Fruit fly (Drosophila melanogaster) whole organism, embryonic: ENCODE results near the gene ssp.

ENCODE experiments used
- Adf1 ChIP-seq: fragments of 200-800 bp; sonication (Bioruptor generic); IDR thresholded peaks from 2 replicates; pipeline ENCODE4 v1.3.6; 2022; ENCODE audit warnings: missing biosample characterization, missing genetic modification characterization
- Antp ChIP-seq: fragments of 200-800 bp; sonication (Bioruptor generic); optimal IDR thresholded peaks from 3 replicates; lab custom pipeline; 2016; ENCODE audit warnings: missing biosample characterization, missing genetic modification characterization
- CG10274 ChIP-seq: fragments of 200-800 bp; sonication (Bioruptor generic); optimal IDR thresholded peaks from 3 replicates; lab custom pipeline; 2017; ENCODE audit warnings: missing biosample characterization, mild to moderate bottlenecking, missing genetic modification characterization
- CG10431 ChIP-seq: fragments of 200-800 bp; sonication (Bioruptor generic); optimal IDR thresholded peaks from 3 replicates; lab custom pipeline; 2018; ENCODE audit warnings: missing biosample characterization, mild to moderate bottlenecking, missing genetic modification characterization
- CG11085 ChIP-seq: fragments of 200-800 bp; sonication (Bioruptor generic); IDR thresholded peaks from 2 replicates; pipeline ENCODE4 v1.3.6; 2022; ENCODE audit warnings: missing biosample characterization, missing genetic modification characterization
- CG12659 ChIP-seq: fragments of 200-800 bp; sonication (Bioruptor generic); optimal IDR thresholded peaks from 3 replicates; lab custom pipeline; 2017; ENCODE audit warnings: mild to moderate bottlenecking, missing biosample characterization, missing genetic modification reagents, missing genetic modification characterization
- CG15011 ChIP-seq: fragments of 200-800 bp; sonication (Bioruptor generic); optimal IDR thresholded peaks from 3 replicates; lab custom pipeline; 2018; ENCODE audit warnings: missing biosample characterization, mild to moderate bottlenecking, missing genetic modification characterization
- CG1529 ChIP-seq: fragments of 200-800 bp; sonication (Bioruptor generic); optimal IDR thresholded peaks from 3 replicates; lab custom pipeline; 2018; ENCODE audit warnings: missing biosample characterization, missing genetic modification characterization
- CG17912 ChIP-seq: fragments of 200-800 bp; sonication (Bioruptor generic); optimal IDR thresholded peaks from 2 replicates; lab custom pipeline; 2018; ENCODE audit warnings: missing biosample characterization, mild to moderate bottlenecking, missing genetic modification characterization
- CG1792 ChIP-seq: fragments of 200-800 bp; sonication (Bioruptor generic); optimal IDR thresholded peaks from 2 replicates; lab custom pipeline; 2016; ENCODE audit warnings: missing biosample characterization, missing genetic modification characterization
- CG18599 ChIP-seq: fragments of 200-800 bp; sonication (Bioruptor generic); optimal IDR thresholded peaks from 3 replicates; lab custom pipeline; 2017; ENCODE audit warnings: missing biosample characterization, missing genetic modification characterization, mild to moderate bottlenecking, moderate library complexity, missing genetic modification reagents
- CG2116 ChIP-seq: fragments of 200-800 bp; sonication (Bioruptor generic); optimal IDR thresholded peaks from 3 replicates; lab custom pipeline; 2018; ENCODE audit warnings: missing biosample characterization, mild to moderate bottlenecking, missing genetic modification characterization
- CG2199 ChIP-seq: fragments of 200-800 bp; sonication (Bioruptor generic); IDR thresholded peaks from 3 replicates; pipeline ENCODE4 v1.3.6; 2022; ENCODE audit warnings: missing biosample characterization, missing genetic modification characterization
- CG3065 ChIP-seq: fragments of 200-800 bp; sonication (Bioruptor generic); optimal IDR thresholded peaks from 2 replicates; lab custom pipeline; 2016; ENCODE audit warnings: missing biosample characterization, missing genetic modification characterization
- CG3847 ChIP-seq: fragments of 200-800 bp; sonication (Bioruptor generic); IDR thresholded peaks from 2 replicates; pipeline ENCODE4 v1.3.6; 2022; ENCODE audit warnings: missing biosample characterization, missing genetic modification characterization
- CG5245 ChIP-seq: fragments of 200-800 bp; sonication (Bioruptor generic); optimal IDR thresholded peaks from 3 replicates; lab custom pipeline; 2016; ENCODE audit warnings: missing biosample characterization, missing genetic modification characterization
- CG6854 ChIP-seq: fragments of 200-800 bp; sonication (Bioruptor generic); optimal IDR thresholded peaks from 3 replicates; lab custom pipeline; 2017; ENCODE audit warnings: missing biosample characterization, mild to moderate bottlenecking, missing genetic modification characterization
- CG7556 ChIP-seq: fragments of 200-800 bp; sonication (Bioruptor generic); optimal IDR thresholded peaks from 2 replicates; lab custom pipeline; 2017; ENCODE audit warnings: missing biosample characterization, mild to moderate bottlenecking, missing genetic modification characterization
- CG7786 ChIP-seq: fragments of 200-800 bp; sonication (Bioruptor generic); optimal IDR thresholded peaks from 2 replicates; lab custom pipeline; 2016; ENCODE audit warnings: missing biosample characterization, missing genetic modification characterization
- CG8089 ChIP-seq: fragments of 200-800 bp; sonication (Bioruptor generic); optimal IDR thresholded peaks from 3 replicates; lab custom pipeline; 2016; ENCODE audit warnings: missing biosample characterization, missing genetic modification characterization
- CG9817 ChIP-seq: fragments of 200-800 bp; sonication (Bioruptor generic); optimal IDR thresholded peaks from 2 replicates; lab custom pipeline; 2018; ENCODE audit warnings: missing biosample characterization, mild to moderate bottlenecking, missing genetic modification characterization, moderate library complexity
- CHES-1-like ChIP-seq: fragments of 200-800 bp; sonication (Bioruptor generic); optimal IDR thresholded peaks from 2 replicates; lab custom pipeline; 2016; ENCODE audit warnings: missing biosample characterization, missing genetic modification characterization
- E2f1 ChIP-seq: fragments of 200-800 bp; sonication (Bioruptor generic); IDR thresholded peaks from 2 replicates; pipeline ENCODE4 v1.3.6; 2022; ENCODE audit warnings: missing biosample characterization, missing genetic modification characterization
- Fer1 ChIP-seq: fragments of 200-800 bp; sonication (Bioruptor generic); optimal IDR thresholded peaks from 2 replicates; lab custom pipeline; 2017; ENCODE audit warnings: missing biosample characterization, mild to moderate bottlenecking, missing genetic modification characterization
- Fer2 ChIP-seq: fragments of 200-800 bp; sonication (Bioruptor generic); optimal IDR thresholded peaks from 2 replicates; lab custom pipeline; 2018; ENCODE audit warnings: missing biosample characterization, mild to moderate bottlenecking, missing genetic modification characterization, moderate library complexity
- Hey ChIP-seq: fragments of 200-800 bp; sonication (Bioruptor generic); optimal IDR thresholded peaks from 3 replicates; lab custom pipeline; 2018; ENCODE audit warnings: missing biosample characterization, mild to moderate bottlenecking, missing genetic modification characterization
- Hr51 ChIP-seq, 2 experiments: fragments of 200-800 bp; sonication (Bioruptor generic); optimal IDR thresholded peaks; 2 replicates in 1 of 2; 3 replicates in 1 of 2; lab custom pipeline; 2016 to 2018; ENCODE audit warnings: missing biosample characterization in 2 of 2, missing genetic modification characterization in 2 of 2, mild to moderate bottlenecking in 1 of 2, moderate library complexity in 1 of 2
- Mes4 ChIP-seq: fragments of 200-800 bp; sonication (Bioruptor generic); optimal IDR thresholded peaks from 2 replicates; lab custom pipeline; 2016; ENCODE audit warnings: missing biosample characterization, missing genetic modification characterization
- NC2α ChIP-seq: fragments of 200-800 bp; sonication (Bioruptor generic); optimal IDR thresholded peaks from 2 replicates; lab custom pipeline; 2016; ENCODE audit warnings: missing biosample characterization, missing genetic modification characterization
- Rx ChIP-seq: fragments of 200-800 bp; sonication (Bioruptor generic); IDR thresholded peaks from 2 replicates; pipeline ENCODE4 v1.3.6; 2022; ENCODE audit warnings: missing biosample characterization, missing genetic modification characterization
- TFAM ChIP-seq: fragments of 200-800 bp; sonication (Bioruptor generic); optimal IDR thresholded peaks from 2 replicates; lab custom pipeline; 2017; ENCODE audit warnings: missing biosample characterization, missing genetic modification characterization, inconsistent platforms
- Xrp1 ChIP-seq: fragments of 200-800 bp; sonication (Bioruptor generic); IDR thresholded peaks from 2 replicates; pipeline ENCODE4 v1.3.6; 2022; ENCODE audit warnings: missing biosample characterization, missing genetic modification characterization
- az2 ChIP-seq: fragments of 200-800 bp; sonication (Bioruptor generic); optimal IDR thresholded peaks from 3 replicates; lab custom pipeline; 2016; ENCODE audit warnings: missing biosample characterization, missing genetic modification characterization
- caup ChIP-seq: fragments of 200-800 bp; sonication (Bioruptor generic); optimal IDR thresholded peaks from 3 replicates; lab custom pipeline; 2017; ENCODE audit warnings: missing biosample characterization, mild to moderate bottlenecking, missing genetic modification characterization, moderate library complexity; ENCODE audit not compliant: severe bottlenecking
- chif ChIP-seq, 2 experiments: fragments of 200-800 bp; sonication (Bioruptor generic); optimal IDR thresholded peaks; 3 replicates each; lab custom pipeline; 2016; ENCODE audit warnings: missing biosample characterization in 2 of 2, missing genetic modification characterization in 2 of 2
- chinmo ChIP-seq: fragments of 200-800 bp; sonication (Bioruptor generic); IDR thresholded peaks from 4 replicates; pipeline ENCODE4 v1.3.6; 2022; ENCODE audit warnings: missing biosample characterization, missing genetic modification characterization; ENCODE audit not compliant: partially characterized antibody
- crp ChIP-seq, 2 experiments: fragments of 200-800 bp; sonication (Bioruptor generic); optimal IDR thresholded peaks; 2 replicates in 1 of 2; 3 replicates in 1 of 2; lab custom pipeline; 2017; ENCODE audit warnings: missing biosample characterization in 2 of 2, missing genetic modification characterization in 2 of 2, mild to moderate bottlenecking in 1 of 2, moderate library complexity in 1 of 2
- dmrt99B ChIP-seq: fragments of 200-800 bp; sonication (Bioruptor generic); optimal IDR thresholded peaks from 2 replicates; lab custom pipeline; 2018; ENCODE audit warnings: missing biosample characterization, mild to moderate bottlenecking, missing genetic modification characterization, moderate library complexity
- emc ChIP-seq: fragments of 200-800 bp; sonication (Bioruptor generic); optimal IDR thresholded peaks from 2 replicates; lab custom pipeline; 2016; ENCODE audit warnings: missing biosample characterization, missing genetic modification characterization
- exex ChIP-seq: fragments of 200-800 bp; sonication (Bioruptor generic); optimal IDR thresholded peaks from 4 replicates; lab custom pipeline; 2018; ENCODE audit warnings: missing biosample characterization, mild to moderate bottlenecking, missing genetic modification characterization, moderate library complexity
- h ChIP-seq: fragments of >200 bp; optimal IDR thresholded peaks from 2 replicates; lab custom pipeline; 2017
- hkb ChIP-seq, 2 experiments: fragments of 200-800 bp in 1 of 2; fragments of >200 bp in 1 of 2; sonication (Bioruptor generic) in 1 of 2; IDR thresholded peaks in 1 of 2; optimal IDR thresholded peaks in 1 of 2; 2 replicates each; pipeline versions ENCODE4 v1.3.6 to Lab custom; 2017 to 2022; ENCODE audit warnings: missing biosample characterization in 1 of 2, missing genetic modification characterization in 1 of 2
- lmd ChIP-seq: fragments of 200-800 bp; sonication (Bioruptor generic); IDR thresholded peaks from 2 replicates; pipeline ENCODE4 v1.3.6; 2022; ENCODE audit warnings: missing biosample characterization, missing genetic modification characterization
- prd ChIP-seq, 3 experiments: fragments of >200 bp in 2 of 3; fragments of 200-800 bp in 1 of 3; sonication (Bioruptor generic) in 1 of 3; optimal IDR thresholded peaks in 2 of 3; IDR thresholded peaks in 1 of 3; 2 replicates in 2 of 3; 3 replicates in 1 of 3; pipeline versions ENCODE4 v1.3.6 to Lab custom; 2017 to 2022; ENCODE audit warnings: missing biosample characterization in 1 of 3, missing genetic modification characterization in 1 of 3
- schlank ChIP-seq: fragments of 200-800 bp; sonication (Bioruptor generic); optimal IDR thresholded peaks from 2 replicates; lab custom pipeline; 2018; ENCODE audit warnings: missing biosample characterization, mild to moderate bottlenecking, missing genetic modification characterization
- slp2 ChIP-seq: fragments of 200-800 bp; sonication (Bioruptor generic); optimal IDR thresholded peaks from 2 replicates; lab custom pipeline; 2016; ENCODE audit warnings: missing biosample characterization, missing genetic modification characterization
- tgo ChIP-seq: fragments of 200-800 bp; sonication (Bioruptor generic); IDR thresholded peaks from 3 replicates; pipeline ENCODE4 v1.3.6; 2022; ENCODE audit warnings: missing biosample characterization, missing genetic modification characterization

The ssp gene

dm6 chr3L:12090898-12091685 lies 27.0 kb upstream of the ssp start (continued):
- TF ChIP-seq E2f1 (peak; percentile 63), CG1792 (GFP tag; lab: Kevin White, UChicago) (peak; percentile 59), chinmo (peak; percentile 78; the same call in 1 of the 4 replicates), CHES-1-like (peak; percentile 9), Fer1 (GFP tag; lab: Kevin White, UChicago) (peak; percentile 65), caup (GFP tag; lab: Kevin White, UChicago) (peak; percentile 31), h (lab: Kevin White, UChicago) (no peak), CG17912 (GFP tag; lab: Kevin White, UChicago) (no peak), NC2α (GFP tag; lab: Kevin White, UChicago) (no peak), CG15011 (GFP tag; lab: Kevin White, UChicago) (peak; percentile 39), prd (optimal IDR thresholded peaks at IDR 0.05; lab: Kevin White, UChicago) (no peak), prd (GFP tag; IDR thresholded peaks at IDR 0.05; lab: Robert Waterston, UW) (peak; percentile 76), az2 (GFP tag; lab: Kevin White, UChicago) (peak; percentile 54), TFAM (GFP tag; lab: Kevin White, UChicago) (no peak), chif (GFP tag; optimal IDR thresholded peaks at IDR 0.05; lab: Kevin White, UChicago) (peak in 1 of 2 experiments; percentile 24), CG8089 (no peak), Hey (tag; lab: Kevin White, UChicago) (peak; percentile 45), CG10431 (GFP tag; lab: Kevin White, UChicago) (no peak), CG3847 (GFP tag; lab: Robert Waterston, UW) (peak; percentile 75), Xrp1 (GFP tag; lab: Robert Waterston, UW) (no peak; the same call in 1 of the 2 replicates), CG18599 (GFP tag; lab: Kevin White, UChicago) (peak; percentile 71), CG12659 (GFP tag; lab: Kevin White, UChicago) (peak; percentile 69), slp2 (no peak), Mes4 (no peak), CG2199 (GFP tag; lab: Robert Waterston, UW) (0 out of 3 replicates have a peak, but pooled peaks have one; percentile 36), CG3065 (GFP tag; lab: Kevin White, UChicago) (no peak), Fer2 (tag; lab: Kevin White, UChicago) (no peak), CG10274 (GFP tag; lab: Kevin White, UChicago) (peak; percentile 25), Rx (GFP tag; lab: Robert Waterston, UW) (0 out of 2 replicates have a peak, but pooled peaks have one; percentile 28), CG6854 (GFP tag; lab: Kevin White, UChicago) (peak; percentile 13), CG9817 (tag; lab: Kevin White, UChicago) (peak; percentile 72), crp (GFP tag; optimal IDR thresholded peaks at IDR 0.05; lab: Kevin White, UChicago) (no peak), CG7556 (GFP tag; lab: Kevin White, UChicago) (peak; percentile 60), hkb (optimal IDR thresholded peaks at IDR 0.05; lab: Kevin White, UChicago) (no peak), hkb (GFP tag; IDR thresholded peaks at IDR 0.05; lab: Robert Waterston, UW) (peak; percentile 70), CG5245 (peak; percentile 44), CG7786 (peak; percentile 20), Antp (GFP tag; lab: Kevin White, UChicago) (peak; percentile 22), CG11085 (GFP tag; lab: Robert Waterston, UW) (peak; percentile 57; the same call in 1 of the 2 replicates), dmrt99B (tag; lab: Kevin White, UChicago) (peak; percentile 78), exex (tag; lab: Kevin White, UChicago) (peak; percentile 46), tgo (peak; percentile 81; the same call in 2 of the 3 replicates), emc (no peak), schlank (tag; lab: Kevin White, UChicago) (peak; percentile 36), CG1529 (GFP tag; lab: Kevin White, UChicago) (peak; percentile 12), lmd (GFP tag; lab: Robert Waterston, UW) (peak; percentile 78), CG2116 (GFP tag; lab: Kevin White, UChicago) (peak; percentile 10), Hr51 (GFP tag; optimal IDR thresholded peaks at IDR 0.05; lab: Kevin White, UChicago) (peak in 1 of 2 experiments; percentile 83), Adf1 (peak; percentile 47)
